Worm (Caenorhabditis elegans): ENCODE results near the gene F56F10.2.

Gene F56F10.2

DNA sequence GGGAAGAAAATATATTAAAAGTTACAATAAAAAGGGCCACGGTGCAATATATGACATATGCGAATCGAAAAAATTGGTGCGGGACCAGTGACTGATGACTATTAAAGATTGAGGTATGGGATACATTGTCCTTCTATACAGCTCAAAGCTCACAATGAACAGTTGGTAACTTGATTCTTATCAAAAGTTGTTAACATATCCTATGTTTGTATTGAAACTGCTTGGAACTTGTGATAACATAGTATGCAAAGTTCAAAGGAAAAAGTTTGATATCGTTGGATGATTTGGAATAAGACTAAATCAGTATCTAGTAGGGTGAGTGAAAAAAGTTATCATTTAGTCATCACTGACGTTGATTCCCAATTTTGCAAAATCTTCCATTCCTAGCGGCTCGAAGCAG is 41.4 kb upstream of the F56F10.2 start:
- TF ChIP-seq npax-4 (tag; optimal IDR thresholded peaks at IDR 0.05) (no peak), ceh-2 (tag; optimal IDR thresholded peaks at IDR 0.05) (no peak), tbx-7 (tag; optimal IDR thresholded peaks at IDR 0.05) (no peak), mec-3 (tag; optimal IDR thresholded peaks at IDR 0.05; ENCODE audit: borderline replicate concordance) (no peak), lin-11 (tag; optimal IDR thresholded peaks at IDR 0.05) (no peak), madf-2 (tag; optimal IDR thresholded peaks at IDR 0.05) (no peak), unc-42 (tag; optimal IDR thresholded peaks at IDR 0.05) (no peak), ceh-48 (tag; optimal IDR thresholded peaks at IDR 0.05) (no peak), hlh-13 (GFP tag; optimal IDR thresholded peaks at IDR 0.05) (no peak), zip-5 (tag; optimal IDR thresholded peaks at IDR 0.05) (no peak), ceh-30 (tag; optimal IDR thresholded peaks at IDR 0.05) (no peak), ttx-3 (tag; optimal IDR thresholded peaks at IDR 0.05) (no peak), pat-9 (tag; optimal IDR thresholded peaks at IDR 0.05) (no peak), hlh-6 (tag; optimal IDR thresholded peaks at IDR 0.05) (no peak), elt-4 (tag; optimal IDR thresholded peaks at IDR 0.05) (no peak), ceh-45 (GFP tag; IDR thresholded peaks at IDR 0.05) (no peak), odd-2 (tag; optimal IDR thresholded peaks at IDR 0.05) (no peak), nhr-11 (tag; optimal IDR thresholded peaks at IDR 0.05) (no peak), ahr-1 (tag; optimal IDR thresholded peaks at IDR 0.05) (no peak), pha-2 (tag; optimal IDR thresholded peaks at IDR 0.05) (no peak)

DNA sequence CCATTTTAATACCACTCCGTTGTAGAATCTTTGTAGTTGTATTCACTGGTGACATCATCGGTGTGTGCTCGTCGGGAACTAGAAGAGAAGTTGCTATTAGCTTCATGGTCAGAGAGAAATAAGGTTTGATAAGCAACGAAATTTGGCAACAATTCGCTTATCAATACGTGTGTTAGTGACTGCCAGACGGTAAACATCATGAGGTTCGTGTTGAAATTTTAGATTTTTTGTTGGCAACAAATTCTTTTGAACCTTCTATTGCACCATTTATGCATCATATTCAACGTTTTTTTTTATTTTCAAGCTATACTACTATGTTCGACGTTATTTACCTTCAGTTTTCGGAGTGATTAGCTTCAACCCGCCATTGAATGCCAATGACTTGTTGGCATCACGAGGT is 35.7 kb upstream of the F56F10.2 start:
- TF ChIP-seq ceh-31 (tag; optimal IDR thresholded peaks at IDR 0.05) (no peak), eyg-1 (tag; optimal IDR thresholded peaks at IDR 0.05) (no peak), sdc-2 (tag; optimal IDR thresholded peaks at IDR 0.05) (no peak), ets-4 (tag; optimal IDR thresholded peaks at IDR 0.05) (no peak)

DNA sequence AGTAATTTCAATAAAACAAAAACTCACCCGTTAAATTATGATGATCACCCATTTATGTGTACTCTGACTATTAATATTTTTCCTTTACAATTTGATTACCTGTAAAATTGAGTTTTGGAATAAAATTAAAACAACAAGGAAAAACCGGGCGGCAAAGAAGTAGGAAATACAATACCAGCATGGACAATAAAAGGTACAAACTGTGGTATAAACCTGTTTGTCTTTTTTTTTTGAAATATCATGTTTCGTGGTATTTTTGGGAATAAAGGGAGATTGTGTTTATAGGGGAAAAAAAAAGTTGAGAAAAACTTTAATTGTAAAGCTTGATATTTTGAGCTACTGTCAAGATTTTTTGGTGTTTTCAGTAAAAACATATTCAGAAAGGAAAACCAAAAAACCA is 34.0 kb upstream of the F56F10.2 start, which contains the start of gene daf-3:
TSS of gene daf-3 (minus strand) at position 101 of the 400 bp plus-strand sequence.
- TF ChIP-seq dmd-4 (tag; optimal IDR thresholded peaks at IDR 0.05; ENCODE audit: borderline replicate concordance) (no peak), pqm-1 (tag; optimal IDR thresholded peaks at IDR 0.05) (no peak), C38D4.7 (GFP tag; optimal IDR thresholded peaks at IDR 0.05) (no peak), ceh-48 (tag; optimal IDR thresholded peaks at IDR 0.05) (no peak), elt-4 (tag; optimal IDR thresholded peaks at IDR 0.05) (no peak), ttx-3 (tag; optimal IDR thresholded peaks at IDR 0.05) (no peak), hlh-13 (GFP tag; optimal IDR thresholded peaks at IDR 0.05) (no peak), T23F11.4 (GFP tag; optimal IDR thresholded peaks at IDR 0.05) (no peak)

ce11 chrX:825924-826323 is 33.5 kb upstream of the F56F10.2 start:
- no peak for TF ChIP-seq lin-11 (tag; optimal IDR thresholded peaks at IDR 0.05)
- TF ChIP-seq nfya-1 (tag; optimal IDR thresholded peaks at IDR 0.05) = peak; percentile 33
- peak; percentile 47 for TF ChIP-seq sdc-2 (tag; optimal IDR thresholded peaks at IDR 0.05)
- peak; percentile 15 for TF ChIP-seq hlh-30 (tag; optimal IDR thresholded peaks at IDR 0.05; ENCODE audit: insufficient read depth)
- TF ChIP-seq elt-2 (tag; optimal IDR thresholded peaks at IDR 0.05) = peak; percentile 16
- no peak for TF ChIP-seq fkh-6 (tag; optimal IDR thresholded peaks at IDR 0.05)
- TF ChIP-seq unc-42 (tag; optimal IDR thresholded peaks at IDR 0.05) = peak; percentile 41
- peak; percentile 92 for TF ChIP-seq ceh-48 (tag; optimal IDR thresholded peaks at IDR 0.05)
- TF ChIP-seq ceh-31 (tag; optimal IDR thresholded peaks at IDR 0.05) = peak; percentile 65
- TF ChIP-seq mec-3 (tag; optimal IDR thresholded peaks at IDR 0.05; ENCODE audit: borderline replicate concordance) = no peak
- peak; percentile 41 for TF ChIP-seq tbx-2 (tag; optimal IDR thresholded peaks at IDR 0.05)
- TF ChIP-seq pat-9 (tag; optimal IDR thresholded peaks at IDR 0.05) = no peak
- TF ChIP-seq nhr-11 (tag; optimal IDR thresholded peaks at IDR 0.05) = no peak
- no peak for TF ChIP-seq ceh-14 (tag; optimal IDR thresholded peaks at IDR 0.05)
- TF ChIP-seq hlh-8 (tag; optimal IDR thresholded peaks at IDR 0.05) = no peak

DNA sequence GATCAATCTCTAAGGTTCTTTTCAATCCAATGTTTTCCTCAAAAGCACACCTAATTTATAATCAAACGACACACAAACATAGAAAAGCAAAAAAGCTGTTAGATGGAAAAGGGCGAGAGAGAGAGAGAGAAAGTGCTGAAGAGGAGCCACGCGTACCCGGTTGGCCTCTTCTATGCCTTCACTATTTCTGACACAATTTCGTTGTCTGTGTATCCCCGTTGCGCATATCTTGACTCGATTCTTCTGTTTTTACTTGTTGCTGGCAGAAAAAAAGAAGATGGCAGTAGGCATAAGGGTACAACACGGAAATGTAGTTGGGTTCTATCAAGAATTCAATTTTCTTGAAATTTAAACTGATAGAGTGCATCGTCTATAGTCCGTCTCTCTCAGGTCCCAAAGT is 31.9 kb upstream of the F56F10.2 start:
- TF ChIP-seq ceh-14 (tag; optimal IDR thresholded peaks at IDR 0.05) = peak; percentile 25
- TF ChIP-seq ceh-31 (tag; optimal IDR thresholded peaks at IDR 0.05) = peak; percentile 70
- no peak for TF ChIP-seq syd-9 (tag; optimal IDR thresholded peaks at IDR 0.05)
- TF ChIP-seq dve-1 (tag; optimal IDR thresholded peaks at IDR 0.05) = peak; percentile 72
- no peak for TF ChIP-seq elt-2 (tag; optimal IDR thresholded peaks at IDR 0.05)
- no peak for TF ChIP-seq elt-4 (tag; optimal IDR thresholded peaks at IDR 0.05)
- peak; percentile 78 for TF ChIP-seq tbx-2 (tag; optimal IDR thresholded peaks at IDR 0.05)
- TF ChIP-seq sdc-2 (tag; optimal IDR thresholded peaks at IDR 0.05) = peak; percentile 58
- no peak for TF ChIP-seq hlh-6 (tag; optimal IDR thresholded peaks at IDR 0.05)
- peak; percentile 6 for TF ChIP-seq pros-1 (tag; optimal IDR thresholded peaks at IDR 0.05)
- TF ChIP-seq pag-3 (tag; optimal IDR thresholded peaks at IDR 0.05; ENCODE audit: borderline replicate concordance) = no peak
- TF ChIP-seq ceh-18 (tag; optimal IDR thresholded peaks at IDR 0.05) = peak; percentile 51
- TF ChIP-seq pqm-1 (tag; optimal IDR thresholded peaks at IDR 0.05) = no peak
- TF ChIP-seq F13H6.1 (tag; optimal IDR thresholded peaks at IDR 0.05) = no peak
- peak; percentile 94 for TF ChIP-seq unc-42 (tag; optimal IDR thresholded peaks at IDR 0.05)
- TF ChIP-seq gmeb-2 (tag; optimal IDR thresholded peaks at IDR 0.05) = no peak
- TF ChIP-seq ceh-19 (GFP tag; optimal IDR thresholded peaks at IDR 0.05) = peak; percentile 6
- no peak for TF ChIP-seq eyg-1 (tag; optimal IDR thresholded peaks at IDR 0.05)
- TF ChIP-seq C08G9.2 (tag; optimal IDR thresholded peaks at IDR 0.05) = no peak
